Worm (Caenorhabditis elegans): ENCODE results near the gene F56C9.3.

DNA sequence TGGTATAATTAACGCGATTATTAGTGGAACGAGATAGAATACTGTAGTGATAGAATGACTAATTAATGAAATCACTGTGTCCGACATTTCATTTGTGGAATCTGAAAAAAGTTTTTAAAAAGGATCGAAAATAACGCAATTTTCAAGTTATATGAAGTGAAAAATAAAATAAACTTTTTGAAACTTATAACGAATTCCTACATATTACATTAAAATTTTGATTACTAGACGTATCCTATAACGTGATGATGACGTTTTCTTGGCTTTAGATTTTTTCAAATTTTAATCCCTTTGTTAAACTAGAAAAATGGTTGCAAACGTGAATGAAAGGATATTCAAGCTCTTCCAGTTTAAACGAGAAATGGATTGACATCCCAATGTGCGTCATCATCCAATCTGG lies 20.6 kb upstream of the F56C9.3 start, which contains the start of gene algn-11:
- TF ChIP-seq nhr-11 (tag; optimal IDR thresholded peaks at IDR 0.05) (no peak), fkh-10 (GFP tag; optimal IDR thresholded peaks at IDR 0.05) (no peak), unc-86 (tag; optimal IDR thresholded peaks at IDR 0.05) (no peak), K09A11.1 (tag; optimal IDR thresholded peaks at IDR 0.05; ENCODE audit: insufficient read depth) (no peak)

Measured in whole organism, late embryonic.